Worm (Caenorhabditis elegans) whole organism, L2 larva: Measurements from ENCODE around the gene F08G2.4.

Experiments
- C34F6.9 ChIP-seq: fragments of 150-350 bp; optimal IDR thresholded peaks from 2 replicates; lab custom pipeline; 2014; ENCODE audit warnings: missing biosample characterization, missing genetic modification characterization
- ZK546.5 ChIP-seq: sonication (generic microtip); optimal IDR thresholded peaks from 2 replicates; lab custom pipeline; 2017; ENCODE audit warnings: missing biosample characterization, missing genetic modification characterization
- ama-1 ChIP-seq: fragments of 150-350 bp; optimal IDR thresholded peaks from 2 replicates; lab custom pipeline; 2018; ENCODE audit warnings: inconsistent platforms
- blmp-1 ChIP-seq: sonication (generic microtip); optimal IDR thresholded peaks from 2 replicates; lab custom pipeline; 2017; ENCODE audit warnings: missing genetic modification characterization, mild to moderate bottlenecking, missing compliant biosample characterization, antibody characterized with exemption, moderate library complexity; ENCODE audit not compliant: insufficient read depth
- lin-39 ChIP-seq: fragments of 150-350 bp; optimal IDR thresholded peaks from 2 replicates; lab custom pipeline; 2014; ENCODE audit warnings: missing biosample characterization, missing genetic modification reagents, missing genetic modification characterization
- mbf-1 ChIP-seq: sonication (generic microtip); optimal IDR thresholded peaks from 2 replicates; lab custom pipeline; 2017; ENCODE audit warnings: missing biosample characterization, missing genetic modification characterization
- nhr-10 ChIP-seq: sonication (generic microtip); optimal IDR thresholded peaks from 2 replicates; lab custom pipeline; 2017; ENCODE audit warnings: missing biosample characterization, missing genetic modification characterization
- nhr-11 ChIP-seq: fragments of 150-350 bp; optimal IDR thresholded peaks from 2 replicates; lab custom pipeline; 2014; ENCODE audit warnings: missing biosample characterization, missing genetic modification characterization
- nhr-25 ChIP-seq: fragments of 150-350 bp; sonication (generic microtip); optimal IDR thresholded peaks from 3 replicates; lab custom pipeline; 2014; ENCODE audit warnings: missing biosample characterization, missing genetic modification characterization
- snpc-4 ChIP-seq: fragments of 150-350 bp; optimal IDR thresholded peaks from 2 replicates; lab custom pipeline; 2014; ENCODE audit warnings: missing biosample characterization, missing genetic modification characterization
- unc-39 ChIP-seq: fragments of 150-350 bp; optimal IDR thresholded peaks from 2 replicates; lab custom pipeline; 2014; ENCODE audit warnings: missing biosample characterization, missing genetic modification characterization
- ztf-4 ChIP-seq: fragments of 150-350 bp; optimal IDR thresholded peaks from 2 replicates; lab custom pipeline; 2014; ENCODE audit warnings: missing biosample characterization, missing genetic modification characterization

ce11 chrII:13875734-13876133 lies 45.3 kb downstream of the F08G2.4 start, which contains the start of gene ing-3:
- TF ChIP-seq ztf-4 (tag; lab: Kevin White, UChicago) (no peak), unc-39 (no peak), blmp-1 (tag; lab: Kevin White, UChicago) (no peak), lin-39 (tag; lab: Kevin White, UChicago) (no peak), snpc-4 (tag; lab: Kevin White, UChicago) (no peak), C34F6.9 (tag; lab: Kevin White, UChicago) (no peak), nhr-10 (tag; lab: Kevin White, UChicago) (no peak), nhr-25 (tag; lab: Kevin White, UChicago) (no peak), ama-1 (lab: Kevin White, UChicago) (no peak), mbf-1 (tag; lab: Kevin White, UChicago) (no peak), nhr-11 (tag; lab: Kevin White, UChicago) (no peak), ZK546.5 (tag; lab: Kevin White, UChicago) (no peak)
